Fruit fly (Drosophila melanogaster) whole organism, embryonic: ENCODE measurements around the gene CG5068.

Experiments used
- Abd-B ChIP-seq: fragments of 200-800 bp; sonication (Bioruptor generic); optimal IDR thresholded peaks from 2 replicates; lab custom pipeline; 2018; ENCODE audit warnings: missing biosample characterization, mild to moderate bottlenecking, missing genetic modification characterization, moderate library complexity
- Bdp1 ChIP-seq: fragments of 200-800 bp; sonication (Bioruptor generic); optimal IDR thresholded peaks from 3 replicates; lab custom pipeline; 2016; ENCODE audit warnings: missing biosample characterization, missing genetic modification characterization
- Bgb ChIP-seq: fragments of 200-800 bp; sonication (Bioruptor generic); IDR thresholded peaks from 2 replicates; pipeline ENCODE4 v1.3.6; 2022; ENCODE audit warnings: missing biosample characterization, missing genetic modification characterization; ENCODE audit not compliant: partially characterized antibody
- CG10147 ChIP-seq: fragments of 200-800 bp; sonication (Bioruptor generic); optimal IDR thresholded peaks from 2 replicates; lab custom pipeline; 2019; ENCODE audit warnings: missing biosample characterization, mild to moderate bottlenecking, missing genetic modification characterization, moderate library complexity
- CG10431 ChIP-seq: fragments of 200-800 bp; sonication (Bioruptor generic); optimal IDR thresholded peaks from 3 replicates; lab custom pipeline; 2018; ENCODE audit warnings: missing biosample characterization, mild to moderate bottlenecking, missing genetic modification characterization
- CG10543 ChIP-seq: fragments of 200-800 bp; sonication (Bioruptor generic); optimal IDR thresholded peaks from 3 replicates; lab custom pipeline; 2017; ENCODE audit warnings: missing biosample characterization, mild to moderate bottlenecking, missing genetic modification characterization, moderate library complexity
- CG11398 ChIP-seq: fragments of 200-800 bp; sonication (Bioruptor generic); optimal IDR thresholded peaks from 2 replicates; lab custom pipeline; 2016; ENCODE audit warnings: missing biosample characterization, missing genetic modification characterization
- CG11696 ChIP-seq: fragments of 200-800 bp; sonication (Bioruptor generic); IDR thresholded peaks from 2 replicates; pipeline ENCODE4 v1.3.6; 2022; ENCODE audit warnings: missing biosample characterization, missing genetic modification characterization
- CG12299 ChIP-seq: fragments of 200-800 bp; sonication (Bioruptor generic); optimal IDR thresholded peaks from 2 replicates; lab custom pipeline; 2018; ENCODE audit warnings: missing biosample characterization, mild to moderate bottlenecking, missing genetic modification characterization
- CG13775 ChIP-seq: fragments of 200-800 bp; sonication (Bioruptor generic); optimal IDR thresholded peaks from 3 replicates; lab custom pipeline; 2017; ENCODE audit warnings: missing biosample characterization, mild to moderate bottlenecking, missing genetic modification characterization
- CG16779 ChIP-seq: fragments of 200-800 bp; sonication (Bioruptor generic); IDR thresholded peaks from 2 replicates; pipeline ENCODE4 v1.3.6; 2022; ENCODE audit warnings: missing biosample characterization, missing genetic modification characterization
- CG17568 ChIP-seq: fragments of 200-800 bp; sonication (Bioruptor generic); optimal IDR thresholded peaks from 2 replicates; lab custom pipeline; 2018; ENCODE audit warnings: missing biosample characterization, mild to moderate bottlenecking, missing genetic modification characterization, moderate library complexity
- CG17802 ChIP-seq: fragments of 200-800 bp; sonication (Bioruptor generic); optimal IDR thresholded peaks from 2 replicates; lab custom pipeline; 2018; ENCODE audit warnings: missing biosample characterization, mild to moderate bottlenecking, missing genetic modification characterization, moderate library complexity
- CG17912 ChIP-seq: fragments of 200-800 bp; sonication (Bioruptor generic); optimal IDR thresholded peaks from 2 replicates; lab custom pipeline; 2018; ENCODE audit warnings: missing biosample characterization, mild to moderate bottlenecking, missing genetic modification characterization
- CG18011 ChIP-seq: fragments of 200-800 bp; sonication (Bioruptor generic); optimal IDR thresholded peaks from 2 replicates; lab custom pipeline; 2017; ENCODE audit warnings: missing biosample characterization, missing genetic modification characterization, mild to moderate bottlenecking, moderate library complexity, missing genotype
- CG18476 ChIP-seq: fragments of 200-800 bp; sonication (Bioruptor generic); optimal IDR thresholded peaks from 2 replicates; lab custom pipeline; 2016; ENCODE audit warnings: missing biosample characterization, mild to moderate bottlenecking, missing genetic modification characterization
- CG3065 ChIP-seq: fragments of 200-800 bp; sonication (Bioruptor generic); optimal IDR thresholded peaks from 2 replicates; lab custom pipeline; 2016; ENCODE audit warnings: missing biosample characterization, missing genetic modification characterization
- CG3407 ChIP-seq: fragments of 200-800 bp; sonication (Bioruptor generic); optimal IDR thresholded peaks from 2 replicates; lab custom pipeline; 2018; ENCODE audit warnings: missing biosample characterization, mild to moderate bottlenecking, missing genetic modification characterization
- CG4707 ChIP-seq: fragments of 200-800 bp; sonication (Bioruptor generic); optimal IDR thresholded peaks from 2 replicates; lab custom pipeline; 2018; ENCODE audit warnings: missing biosample characterization, mild to moderate bottlenecking, missing genetic modification characterization, moderate library complexity
- CG6654 ChIP-seq: fragments of 200-800 bp; sonication (Bioruptor generic); optimal IDR thresholded peaks from 2 replicates; lab custom pipeline; 2017; ENCODE audit warnings: missing biosample characterization, mild to moderate bottlenecking, missing genetic modification characterization
- CG7928 ChIP-seq: fragments of 200-800 bp; sonication (Bioruptor generic); optimal IDR thresholded peaks from 2 replicates; lab custom pipeline; 2017; ENCODE audit warnings: missing biosample characterization, mild to moderate bottlenecking, missing genetic modification characterization
- CG8478 ChIP-seq: fragments of >200 bp; optimal IDR thresholded peaks from 2 replicates; lab custom pipeline; 2018
- CkIIα-i1 ChIP-seq: fragments of 200-800 bp; sonication (Bioruptor generic); IDR thresholded peaks from 2 replicates; pipeline ENCODE4 v1.3.6; 2022; ENCODE audit warnings: missing biosample characterization, missing genetic modification characterization
- Dip3 ChIP-seq: fragments of 200-800 bp; sonication (Bioruptor generic); optimal IDR thresholded peaks from 3 replicates; lab custom pipeline; 2016; ENCODE audit warnings: missing biosample characterization, missing genetic modification characterization
- H2.0 ChIP-seq: fragments of 200-800 bp; sonication (Bioruptor generic); IDR thresholded peaks from 2 replicates; pipeline ENCODE4 v1.3.6; 2022; ENCODE audit warnings: missing biosample characterization, missing genetic modification characterization
- HLH4C ChIP-seq: fragments of 200-800 bp; sonication (Bioruptor generic); IDR thresholded peaks from 3 replicates; pipeline ENCODE4 v1.3.6; 2022; ENCODE audit warnings: missing biosample characterization, missing genetic modification characterization; ENCODE audit not compliant: partially characterized antibody
- HmgD ChIP-seq: fragments of 200-800 bp; sonication (Bioruptor generic); optimal IDR thresholded peaks from 3 replicates; lab custom pipeline; 2016; ENCODE audit warnings: missing biosample characterization, missing genetic modification characterization
- Hmr ChIP-seq: fragments of 200-800 bp; sonication (Bioruptor generic); optimal IDR thresholded peaks from 3 replicates; lab custom pipeline; 2017; ENCODE audit warnings: mild to moderate bottlenecking, missing biosample characterization, missing genetic modification reagents, missing genetic modification characterization
- Kr ChIP-seq: fragments of 200-800 bp; sonication (Bioruptor generic); optimal IDR thresholded peaks from 2 replicates; lab custom pipeline; 2017; ENCODE audit warnings: missing biosample characterization, mild to moderate bottlenecking, missing genetic modification characterization
- Lhr ChIP-seq: fragments of 200-800 bp; sonication (Bioruptor generic); optimal IDR thresholded peaks from 3 replicates; lab custom pipeline; 2017; ENCODE audit warnings: mild to moderate bottlenecking, missing biosample characterization, missing genetic modification reagents, missing genetic modification characterization
- Mes4 ChIP-seq: fragments of 200-800 bp; sonication (Bioruptor generic); optimal IDR thresholded peaks from 2 replicates; lab custom pipeline; 2016; ENCODE audit warnings: missing biosample characterization, missing genetic modification characterization
- Rx ChIP-seq: fragments of 200-800 bp; sonication (Bioruptor generic); IDR thresholded peaks from 2 replicates; pipeline ENCODE4 v1.3.6; 2022; ENCODE audit warnings: missing biosample characterization, missing genetic modification characterization
- ara ChIP-seq: fragments of 200-800 bp; sonication (Bioruptor generic); IDR thresholded peaks from 2 replicates; pipeline ENCODE4 v1.3.6; 2022; ENCODE audit warnings: missing biosample characterization, missing genetic modification characterization
- ato ChIP-seq: fragments of 200-800 bp; sonication (Bioruptor generic); IDR thresholded peaks from 2 replicates; pipeline ENCODE4 v1.3.6; 2022; ENCODE audit warnings: missing biosample characterization, missing genetic modification characterization; ENCODE audit not compliant: partially characterized antibody
- dmrt11E ChIP-seq: fragments of 200-800 bp; sonication (Bioruptor generic); optimal IDR thresholded peaks from 3 replicates; lab custom pipeline; 2018; ENCODE audit warnings: missing biosample characterization, mild to moderate bottlenecking, missing genetic modification characterization, moderate library complexity
- dmrt99B ChIP-seq: fragments of 200-800 bp; sonication (Bioruptor generic); optimal IDR thresholded peaks from 2 replicates; lab custom pipeline; 2018; ENCODE audit warnings: missing biosample characterization, mild to moderate bottlenecking, missing genetic modification characterization, moderate library complexity
- dpn ChIP-seq, 2 experiments: fragments of 200-800 bp; sonication (Bioruptor generic); optimal IDR thresholded peaks; 3 replicates each; lab custom pipeline; 2016; ENCODE audit warnings: missing biosample characterization in 2 of 2, missing genetic modification characterization in 2 of 2
- fd3F ChIP-seq: fragments of 200-800 bp; sonication (Bioruptor generic); optimal IDR thresholded peaks from 2 replicates; lab custom pipeline; 2018; ENCODE audit warnings: missing biosample characterization, mild to moderate bottlenecking, missing genetic modification characterization, moderate library complexity
- fd64A ChIP-seq: fragments of 200-800 bp; sonication (Bioruptor generic); optimal IDR thresholded peaks from 3 replicates; lab custom pipeline; 2018; ENCODE audit warnings: missing biosample characterization, mild to moderate bottlenecking, missing genetic modification characterization
- gfzf ChIP-seq: fragments of 200-800 bp; sonication (Bioruptor generic); optimal IDR thresholded peaks from 2 replicates; lab custom pipeline; 2016; ENCODE audit warnings: missing biosample characterization, mild to moderate bottlenecking, missing genetic modification characterization, moderate library complexity
- grau ChIP-seq: fragments of 200-800 bp; optimal IDR thresholded peaks from 3 replicates; lab custom pipeline; 2019; ENCODE audit warnings: missing biosample characterization, mild to moderate bottlenecking, missing genetic modification characterization, moderate library complexity
- nmo ChIP-seq: fragments of 200-800 bp; sonication (Bioruptor generic); optimal IDR thresholded peaks from 2 replicates; lab custom pipeline; 2018; ENCODE audit warnings: missing biosample characterization, mild to moderate bottlenecking, missing genetic modification characterization, moderate library complexity
- prd ChIP-seq, 3 experiments: fragments of >200 bp in 2 of 3; fragments of 200-800 bp in 1 of 3; sonication (Bioruptor generic) in 1 of 3; optimal IDR thresholded peaks in 2 of 3; IDR thresholded peaks in 1 of 3; 2 replicates in 2 of 3; 3 replicates in 1 of 3; pipeline versions ENCODE4 v1.3.6 to Lab custom; 2017 to 2022; ENCODE audit warnings: missing biosample characterization in 1 of 3, missing genetic modification characterization in 1 of 3
- ranshi ChIP-seq: fragments of 200-800 bp; sonication (Bioruptor generic); IDR thresholded peaks from 2 replicates; pipeline ENCODE4 v1.3.6; 2022; ENCODE audit warnings: missing biosample characterization, missing genetic modification characterization
- seq ChIP-seq: fragments of 200-800 bp; sonication (Bioruptor generic); IDR thresholded peaks from 2 replicates; pipeline ENCODE4 v1.3.6; 2022; ENCODE audit warnings: missing biosample characterization, missing genetic modification characterization
- slbo ChIP-seq: fragments of 200-800 bp; sonication (Bioruptor generic); IDR thresholded peaks from 2 replicates; pipeline ENCODE4 v1.3.6; 2022; ENCODE audit warnings: missing biosample characterization, missing genetic modification characterization
- tna ChIP-seq: fragments of 200-800 bp; sonication (Bioruptor generic); IDR thresholded peaks from 2 replicates; pipeline ENCODE4 v1.3.6; 2022; ENCODE audit warnings: missing biosample characterization, missing genetic modification characterization; ENCODE audit not compliant: partially characterized antibody
- tx ChIP-seq: fragments of 200-800 bp; sonication (Bioruptor generic); optimal IDR thresholded peaks from 2 replicates; lab custom pipeline; 2016; ENCODE audit warnings: missing biosample characterization, missing genetic modification characterization
- zen2 ChIP-seq: fragments of 200-800 bp; sonication (Bioruptor generic); IDR thresholded peaks from 3 replicates; pipeline ENCODE4 v1.3.6; 2022; ENCODE audit warnings: missing biosample characterization, missing genetic modification characterization; ENCODE audit not compliant: partially characterized antibody

Gene CG5068

DNA sequence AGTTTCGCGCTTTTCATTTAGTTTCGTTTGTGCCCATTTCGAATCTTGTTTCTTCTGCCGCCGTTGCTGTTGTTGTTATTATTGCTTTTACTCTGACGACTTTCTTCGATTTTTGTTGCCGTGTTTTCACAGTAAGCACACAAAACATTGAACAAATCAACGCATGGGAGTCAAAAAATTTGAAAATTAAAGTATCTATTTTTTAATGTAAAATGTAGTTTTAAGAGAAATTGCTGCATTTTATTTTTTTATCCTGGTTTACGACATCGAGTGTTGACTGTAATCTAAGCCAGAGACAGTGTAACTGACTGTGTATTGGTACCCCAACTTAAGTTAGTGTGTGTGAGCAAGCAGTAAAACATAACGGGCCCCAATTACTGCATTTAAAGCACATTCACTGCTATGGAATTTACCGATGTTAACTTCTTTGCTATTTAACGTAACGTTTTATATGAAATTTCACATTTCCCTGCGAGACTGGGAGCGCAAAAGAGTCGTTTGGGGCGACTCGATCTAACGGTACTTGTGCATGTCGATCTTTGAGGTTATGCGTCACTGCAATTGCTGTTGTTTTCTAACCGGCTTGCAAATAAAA is 9.8 kb downstream of the CG5068 start (continued):
- TF ChIP-seq ara (GFP tag; lab: Robert Waterston, UW) (peak; percentile 80), zen2 (no peak), HmgD (no peak), CG8478 (lab: Kevin White, UChicago) (no peak), Bgb (GFP tag; lab: Robert Waterston, UW) (no peak), CG17568 (GFP tag; lab: Kevin White, UChicago) (no peak), ranshi (GFP tag; lab: Robert Waterston, UW) (peak; percentile 62; the same call in 1 of the 2 replicates), Mes4 (GFP tag; lab: Kevin White, UChicago) (no peak), Lhr (GFP tag; lab: Kevin White, UChicago) (peak; percentile 0), Abd-B (GFP tag; lab: Kevin White, UChicago) (peak; percentile 58), slbo (GFP tag; lab: Robert Waterston, UW) (peak; percentile 66), CG6654 (GFP tag; lab: Kevin White, UChicago) (peak; percentile 24), CG11696 (GFP tag; lab: Robert Waterston, UW) (peak; percentile 50; the same call in 1 of the 2 replicates), CG10543 (GFP tag; lab: Kevin White, UChicago) (no peak), CkIIα-i1 (GFP tag; lab: Robert Waterston, UW) (no peak), CG18476 (GFP tag; lab: Kevin White, UChicago) (peak; percentile 30), dpn (GFP tag; optimal IDR thresholded peaks at IDR 0.05; lab: Kevin White, UChicago) (peak; percentile 37 to 71), dmrt11E (tag; lab: Kevin White, UChicago) (peak; percentile 61), dmrt99B (tag; lab: Kevin White, UChicago) (no peak), prd (optimal IDR thresholded peaks at IDR 0.05; lab: Kevin White, UChicago) (no peak), prd (GFP tag; IDR thresholded peaks at IDR 0.05; lab: Robert Waterston, UW) (peak; percentile 78), CG4707 (GFP tag; lab: Kevin White, UChicago) (peak; percentile 51), CG10431 (GFP tag; lab: Kevin White, UChicago) (no peak), fd64A (no peak), tna (GFP tag; lab: Robert Waterston, UW) (no peak), Kr (GFP tag; lab: Kevin White, UChicago) (no peak), HLH4C (GFP tag; lab: Robert Waterston, UW) (no peak), Hmr (GFP tag; lab: Kevin White, UChicago) (no peak), CG12299 (tag; lab: Kevin White, UChicago) (no peak), tx (GFP tag; lab: Kevin White, UChicago) (no peak), CG18011 (GFP tag; lab: Kevin White, UChicago) (no peak), CG16779 (GFP tag; lab: Robert Waterston, UW) (no peak), CG10147 (no peak), CG3065 (GFP tag; lab: Kevin White, UChicago) (no peak), CG3407 (GFP tag; lab: Kevin White, UChicago) (peak; percentile 40), ato (GFP tag; lab: Robert Waterston, UW) (no peak), CG11398 (no peak), seq (GFP tag; lab: Robert Waterston, UW) (peak; percentile 57), gfzf (no peak), Bdp1 (GFP tag; lab: Kevin White, UChicago) (no peak), grau (tag; lab: Kevin White, UChicago) (peak; percentile 92), H2.0 (GFP tag; lab: Robert Waterston, UW) (peak; percentile 51; the same call in 1 of the 2 replicates), CG13775 (GFP tag; lab: Kevin White, UChicago) (peak; percentile 3), Dip3 (GFP tag; lab: Kevin White, UChicago) (peak; percentile 61), fd3F (GFP tag; lab: Kevin White, UChicago) (peak; percentile 27), CG17802 (tag; lab: Kevin White, UChicago) (no peak), CG7928 (no peak), nmo (GFP tag; lab: Kevin White, UChicago) (peak; percentile 69), CG17912 (no peak), Rx (GFP tag; lab: Robert Waterston, UW) (peak; percentile 64)
